Worm (Caenorhabditis elegans) whole organism, L4 larva: Measurements from ENCODE around the gene nspa-2.
A peak's percentile ranks its signal among the peaks of the same experiment; 100 is the strongest.

Source experiments
- D1046.2 ChIP-seq: fragments of 200-800 bp; sonication (Bioruptor generic); IDR thresholded peaks from 2 replicates; pipeline ENCODE4 v1.3.6; 2022; ENCODE audit warnings: missing genetic modification characterization, missing compliant biosample characterization
- F10B5.3 ChIP-seq: sonication (generic microtip); optimal IDR thresholded peaks from 2 replicates; lab custom pipeline; 2016; ENCODE audit warnings: mild to moderate bottlenecking, missing genetic modification characterization, missing compliant biosample characterization
- F26F4.8 ChIP-seq: fragments of 200-800 bp; sonication (Bioruptor generic); conservative IDR thresholded peaks from 2 replicates; pipeline ENCODE4 v1.3.6; 2022; ENCODE audit warnings: missing genetic modification characterization, missing compliant biosample characterization
- F44E2.7 ChIP-seq: fragments of 200-800 bp; sonication (Bioruptor generic); IDR thresholded peaks from 2 replicates; pipeline ENCODE4 v2.1.2; 2022; ENCODE audit warnings: missing genetic modification characterization, missing compliant biosample characterization
- R02D3.7 ChIP-seq: fragments of 150-350 bp; sonication (generic microtip); optimal IDR thresholded peaks from 3 replicates; lab custom pipeline; 2014; ENCODE audit warnings: missing biosample characterization, missing genetic modification characterization
- T20F7.1 ChIP-seq: fragments of 200-800 bp; sonication (Bioruptor generic); optimal IDR thresholded peaks from 2 replicates; lab custom pipeline; 2018; ENCODE audit warnings: mild to moderate bottlenecking, missing genetic modification characterization, missing compliant biosample characterization
- Y105C5A.15 ChIP-seq: fragments of 200-800 bp; sonication (Bioruptor generic); IDR thresholded peaks from 2 replicates; pipeline ENCODE4 v1.3.6; 2022; ENCODE audit warnings: missing genetic modification characterization, missing compliant biosample characterization
- Y75B8A.6 ChIP-seq: fragments of 200-800 bp; sonication (Bioruptor generic); IDR thresholded peaks from 2 replicates; pipeline ENCODE4 v1.3.6; 2022; ENCODE audit warnings: missing genetic modification reagents, missing genetic modification characterization, missing compliant biosample characterization
- ZK546.5 ChIP-seq, 2 experiments: sonication (generic microtip); optimal IDR thresholded peaks; 2 replicates each; lab custom pipeline; 2017; ENCODE audit warnings: missing biosample characterization in 2 of 2, missing genetic modification characterization in 2 of 2
- ama-1 ChIP-seq: fragments of 150-350 bp; optimal IDR thresholded peaks from 2 replicates; lab custom pipeline; 2014; ENCODE audit warnings: inconsistent platforms, mixed read lengths
- arid-1 ChIP-seq: fragments of 200-800 bp; sonication (Bioruptor generic); conservative IDR thresholded peaks from 2 replicates; pipeline ENCODE4 v1.3.6; 2022; ENCODE audit warnings: missing genetic modification reagents, missing genetic modification characterization, missing compliant biosample characterization
- attf-4 ChIP-seq: sonication (generic microtip); optimal IDR thresholded peaks from 3 replicates; lab custom pipeline; 2017; ENCODE audit warnings: missing biosample characterization, missing genetic modification characterization
- ceh-32 ChIP-seq: sonication (generic microtip); optimal IDR thresholded peaks from 2 replicates; lab custom pipeline; 2016; ENCODE audit warnings: mild to moderate bottlenecking, missing genetic modification characterization, missing compliant biosample characterization; ENCODE audit not compliant: poor library complexity
- daf-16 ChIP-seq, 3 experiments: sonication (generic microtip); optimal IDR thresholded peaks; 2 replicates each; lab custom pipeline; 2016 to 2017; ENCODE audit warnings: missing genetic modification characterization in 3 of 3, missing genetic modification reagents in 3 of 3, mild to moderate bottlenecking in 2 of 3, missing compliant biosample characterization in 2 of 3, missing biosample characterization in 1 of 3, moderate library complexity in 1 of 3
- dmd-6 ChIP-seq: fragments of 200-800 bp; sonication (Bioruptor generic); IDR thresholded peaks from 2 replicates; pipeline ENCODE4 v1.3.6; 2022; ENCODE audit warnings: missing genetic modification reagents, missing genetic modification characterization, missing compliant biosample characterization
- dmd-8 ChIP-seq: fragments of 200-800 bp; sonication (Bioruptor generic); IDR thresholded peaks from 2 replicates; pipeline ENCODE4 v1.3.6; 2022; ENCODE audit warnings: missing genetic modification characterization, missing compliant biosample characterization
- dmd-9 ChIP-seq: fragments of 200-800 bp; sonication (Bioruptor generic); IDR thresholded peaks from 2 replicates; pipeline ENCODE4 v1.3.6; 2022; ENCODE audit warnings: missing genetic modification reagents, missing genetic modification characterization, missing compliant biosample characterization
- duxl-1 ChIP-seq: sonication (generic microtip); optimal IDR thresholded peaks from 2 replicates; lab custom pipeline; 2016; ENCODE audit warnings: mild to moderate bottlenecking, missing genetic modification characterization, moderate library complexity, missing compliant biosample characterization; ENCODE audit not compliant: poor library complexity
- dve-1 ChIP-seq: sonication (generic microtip); optimal IDR thresholded peaks from 2 replicates; lab custom pipeline; 2017; ENCODE audit warnings: antibody characterized with exemption, mild to moderate bottlenecking, missing genetic modification characterization, missing compliant biosample characterization; ENCODE audit not compliant: insufficient read depth
- egl-27 ChIP-seq: sonication (generic microtip); optimal IDR thresholded peaks from 3 replicates; lab custom pipeline; 2017; ENCODE audit warnings: missing biosample characterization, missing genetic modification reagents, missing genetic modification characterization
- fos-1 ChIP-seq: fragments of 150-350 bp; optimal IDR thresholded peaks from 2 replicates; lab custom pipeline; 2014; ENCODE audit warnings: missing biosample characterization, missing genetic modification characterization
- gei-8 ChIP-seq: fragments of 200-800 bp; sonication (Bioruptor generic); optimal IDR thresholded peaks from 2 replicates; lab custom pipeline; 2018; ENCODE audit warnings: mild to moderate bottlenecking, missing genetic modification characterization, missing compliant biosample characterization
- hif-1 ChIP-seq, 2 experiments: sonication (generic microtip); optimal IDR thresholded peaks; 2 replicates each; lab custom pipeline; 2016 to 2017; ENCODE audit warnings: missing compliant biosample characterization in 2 of 2, missing genetic modification characterization in 2 of 2, missing genetic modification reagents in 2 of 2, missing genotype in 2 of 2, mild to moderate bottlenecking in 1 of 2
- hmg-1.1 ChIP-seq: fragments of 200-800 bp; sonication (Bioruptor generic); IDR thresholded peaks from 2 replicates; pipeline ENCODE4 v1.3.6; 2022; ENCODE audit warnings: missing genetic modification reagents, missing genetic modification characterization, missing compliant biosample characterization
- jun-1 ChIP-seq: fragments of 150-350 bp; optimal IDR thresholded peaks from 2 replicates; lab custom pipeline; 2014; ENCODE audit warnings: missing biosample characterization, missing genetic modification reagents, missing genetic modification characterization
- lin-13 ChIP-seq: fragments of 150-350 bp; optimal IDR thresholded peaks from 2 replicates; lab custom pipeline; 2014; ENCODE audit warnings: missing biosample characterization, missing genetic modification reagents, missing genetic modification characterization
- lin-29 ChIP-seq: fragments of 200-800 bp; sonication (Bioruptor generic); IDR thresholded peaks from 2 replicates; pipeline ENCODE4 v1.3.6; 2022; ENCODE audit warnings: missing genetic modification reagents, missing genetic modification characterization, missing compliant biosample characterization
- lin-38 ChIP-seq: fragments of 200-800 bp; sonication (Bioruptor generic); IDR thresholded peaks from 2 replicates; pipeline ENCODE4 v1.3.6; 2022; ENCODE audit warnings: missing genetic modification reagents, missing genetic modification characterization, missing compliant biosample characterization
- lir-3 ChIP-seq: sonication (generic microtip); optimal IDR thresholded peaks from 2 replicates; lab custom pipeline; 2016; ENCODE audit warnings: mild to moderate bottlenecking, missing genetic modification characterization, missing compliant biosample characterization
- madf-9 ChIP-seq: fragments of 200-800 bp; sonication (Bioruptor generic); conservative IDR thresholded peaks from 2 replicates; pipeline ENCODE4 v1.3.6; 2022; ENCODE audit warnings: missing genetic modification reagents, missing genetic modification characterization, missing compliant biosample characterization
- nhr-102 ChIP-seq: sonication (generic microtip); optimal IDR thresholded peaks from 2 replicates; lab custom pipeline; 2016; ENCODE audit warnings: mild to moderate bottlenecking, missing genetic modification characterization, moderate library complexity, missing compliant biosample characterization
- nhr-11 ChIP-seq: fragments of 150-350 bp; optimal IDR thresholded peaks from 2 replicates; lab custom pipeline; 2014; ENCODE audit warnings: missing biosample characterization, missing genetic modification characterization
- nhr-237 ChIP-seq: sonication (generic microtip); optimal IDR thresholded peaks from 2 replicates; lab custom pipeline; 2017; ENCODE audit warnings: missing biosample characterization, missing genetic modification characterization
- nhr-41 ChIP-seq: fragments of 200-800 bp; sonication (Bioruptor generic); IDR thresholded peaks from 2 replicates; pipeline ENCODE4 v1.3.6; 2022; ENCODE audit warnings: missing genetic modification reagents, missing genetic modification characterization, missing compliant biosample characterization
- nhr-6 ChIP-seq: fragments of 150-350 bp; optimal IDR thresholded peaks from 2 replicates; lab custom pipeline; 2014; ENCODE audit warnings: missing biosample characterization, missing genetic modification characterization
- nhr-76 ChIP-seq: fragments of 150-350 bp; optimal IDR thresholded peaks from 2 replicates; lab custom pipeline; 2014; ENCODE audit warnings: missing biosample characterization, missing genetic modification characterization
- sdz-12 ChIP-seq: fragments of 200-800 bp; sonication (Bioruptor generic); optimal IDR thresholded peaks from 2 replicates; lab custom pipeline; 2018; ENCODE audit warnings: mild to moderate bottlenecking, missing genetic modification characterization, missing compliant biosample characterization
- snpc-1.2 ChIP-seq: fragments of 200-800 bp; sonication (Bioruptor generic); IDR thresholded peaks from 2 replicates; pipeline ENCODE4 v1.3.6; 2022; ENCODE audit warnings: missing genetic modification reagents, missing genetic modification characterization, missing compliant biosample characterization
- snpc-4 ChIP-seq: fragments of 150-350 bp; optimal IDR thresholded peaks from 2 replicates; lab custom pipeline; 2014; ENCODE audit warnings: missing biosample characterization, missing genetic modification characterization
- spr-1 ChIP-seq: sonication (generic microtip); optimal IDR thresholded peaks from 2 replicates; lab custom pipeline; 2016; ENCODE audit warnings: mild to moderate bottlenecking, missing genetic modification characterization, missing compliant biosample characterization
- tag-97 ChIP-seq: fragments of 200-800 bp; sonication (Bioruptor generic); IDR thresholded peaks from 2 replicates; pipeline ENCODE4 v1.3.6; 2022; ENCODE audit warnings: missing genetic modification characterization, missing compliant biosample characterization
- unc-39 ChIP-seq: sonication (generic microtip); optimal IDR thresholded peaks from 2 replicates; lab custom pipeline; 2017; ENCODE audit warnings: missing biosample characterization, missing genetic modification characterization
- unc-62 ChIP-seq, 3 experiments: fragments of 150-350 bp in 1 of 3; sonication (generic microtip); optimal IDR thresholded peaks in 2 of 3; peaks in 1 of 3; 1 replicate in 1 of 3; 2 replicates in 2 of 3; lab custom pipeline; 2014 to 2017; ENCODE audit warnings: missing biosample characterization in 3 of 3, missing genetic modification characterization in 3 of 3, missing genetic modification reagents in 3 of 3, missing genotype in 1 of 3
- vab-7 ChIP-seq: fragments of 200-800 bp; sonication (Bioruptor generic); IDR thresholded peaks from 2 replicates; pipeline ENCODE4 v1.3.6; 2022; ENCODE audit warnings: missing genetic modification reagents, missing genetic modification characterization, missing compliant biosample characterization
- zag-1 ChIP-seq: fragments of 150-350 bp; optimal IDR thresholded peaks from 2 replicates; lab custom pipeline; 2014; ENCODE audit warnings: missing biosample characterization, missing genetic modification characterization

nspa-2 gene

DNA sequence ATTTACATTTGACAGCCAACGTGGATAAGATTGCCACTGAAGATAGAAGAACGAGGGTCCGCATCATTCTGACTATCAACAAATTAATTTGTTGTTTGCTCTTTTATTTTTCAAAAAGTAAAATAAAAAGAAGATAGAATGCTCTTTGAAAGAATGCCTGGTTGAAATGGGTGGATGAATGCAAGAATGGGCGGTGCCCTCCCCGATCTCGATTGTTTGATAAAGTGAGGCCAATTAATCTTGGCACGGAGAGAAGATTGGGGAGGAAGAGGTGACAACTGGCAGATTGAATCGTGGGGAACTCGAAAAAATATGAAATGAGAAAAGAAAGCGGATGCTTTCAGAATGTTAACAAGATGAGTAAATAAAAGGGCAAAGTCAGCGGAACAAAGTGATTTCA lies 19.5 kb upstream of the nspa-2 start, which contains the start of gene ZC412.3:
ZC412.3 (minus strand) TSS at position 183 of the 400 bp plus-strand sequence.
- TF ChIP-seq daf-16 (GFP tag; optimal IDR thresholded peaks at IDR 0.05; lab: Kevin White, UChicago): peak in 1 of 2 experiments; percentile 60
- TF ChIP-seq daf-16 (tag; optimal IDR thresholded peaks at IDR 0.05; lab: Kevin White, UChicago): no peak
- TF ChIP-seq nhr-76 (tag; lab: Kevin White, UChicago): no peak
- TF ChIP-seq nhr-11 (tag; lab: Kevin White, UChicago): peak; percentile 37
- peak in 1 of 2 experiments; percentile 10 for TF ChIP-seq unc-62 (GFP tag; optimal IDR thresholded peaks at IDR 0.05 in 1 of 2; lab: Kevin White, UChicago)
- no peak for TF ChIP-seq unc-62 (tag; optimal IDR thresholded peaks at IDR 0.05; lab: Kevin White, UChicago)

DNA sequence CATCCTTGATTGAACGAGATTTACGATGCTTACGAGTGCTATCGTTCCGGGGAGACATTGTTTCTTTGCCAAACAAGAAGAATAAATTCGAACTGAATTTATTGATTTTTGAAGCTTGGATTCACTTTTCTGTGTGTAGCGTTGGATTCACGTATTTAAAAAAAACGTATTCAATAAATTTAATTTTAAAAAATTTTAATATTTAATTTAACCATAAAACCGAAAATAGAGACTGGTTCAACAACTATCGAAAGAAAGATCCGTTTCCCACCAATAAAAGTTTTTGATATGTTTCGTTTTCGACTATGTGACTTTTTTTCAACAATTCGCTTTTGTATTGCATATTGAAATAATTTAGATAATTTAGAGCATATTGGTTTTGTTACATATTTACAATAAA lies 15.5 kb upstream of the nspa-2 start, which contains the start of gene ZC412.5:
ZC412.5 (minus strand) TSS at position 101 of the 400 bp plus-strand sequence.
- TF ChIP-seq dmd-8 (GFP tag; lab: Robert Waterston, UW): no peak
- no peak for TF ChIP-seq fos-1 (tag; lab: Kevin White, UChicago)
- TF ChIP-seq lin-13: no peak
- TF ChIP-seq ama-1 (lab: Kevin White, UChicago): no peak
- TF ChIP-seq sdz-12 (GFP tag; lab: Kevin White, UChicago): no peak
- TF ChIP-seq R02D3.7: no peak
- no peak for TF ChIP-seq daf-16 (GFP tag; optimal IDR thresholded peaks at IDR 0.05; lab: Kevin White, UChicago)
- TF ChIP-seq daf-16 (tag; optimal IDR thresholded peaks at IDR 0.05; lab: Kevin White, UChicago): no peak
- no peak for TF ChIP-seq hmg-1.1 (GFP tag; lab: Robert Waterston, UW)
- TF ChIP-seq F26F4.8 (GFP tag; lab: Robert Waterston, UW): no peak
- TF ChIP-seq unc-62 (GFP tag; optimal IDR thresholded peaks at IDR 0.05 in 1 of 2; lab: Kevin White, UChicago): no peak
- TF ChIP-seq unc-62 (tag; optimal IDR thresholded peaks at IDR 0.05; lab: Kevin White, UChicago): no peak
- TF ChIP-seq egl-27 (tag; lab: Kevin White, UChicago): no peak
- TF ChIP-seq dmd-6 (GFP tag; lab: Robert Waterston, UW): no peak
- TF ChIP-seq nhr-102: no peak

DNA sequence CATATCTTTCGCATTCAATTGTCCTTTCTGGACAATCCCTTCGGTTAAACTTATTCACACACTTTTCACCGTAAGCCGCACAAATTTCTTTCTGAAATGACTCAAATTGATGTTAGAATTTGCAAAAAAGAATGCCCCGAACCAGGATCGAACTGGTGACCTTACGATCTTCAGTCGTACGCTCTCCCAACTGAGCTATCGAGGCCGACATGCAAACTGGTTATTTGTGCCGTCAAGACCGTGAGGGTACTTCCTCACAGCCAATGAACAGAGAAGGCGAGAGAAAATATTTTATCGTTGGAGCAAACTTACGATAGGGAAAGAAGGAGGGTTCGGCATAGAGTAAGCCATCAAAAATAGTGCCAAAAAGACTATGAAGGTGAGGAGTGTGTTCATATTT lies 14.6 kb upstream of the nspa-2 start:
- TF ChIP-seq spr-1: no peak
- no peak for TF ChIP-seq dve-1 (tag; lab: Kevin White, UChicago)
- TF ChIP-seq nhr-11 (tag; lab: Kevin White, UChicago): no peak
- TF ChIP-seq lin-29 (GFP tag; lab: Robert Waterston, UW): no peak
- TF ChIP-seq attf-4 (tag; lab: Kevin White, UChicago): no peak
- TF ChIP-seq dmd-9 (GFP tag; lab: Robert Waterston, UW): no peak
- no peak for TF ChIP-seq hif-1 (tag; optimal IDR thresholded peaks at IDR 0.05; lab: Kevin White, UChicago)
- TF ChIP-seq zag-1 (tag; lab: Kevin White, UChicago): no peak
- TF ChIP-seq jun-1 (tag; lab: Kevin White, UChicago): no peak
- TF ChIP-seq unc-62 (GFP tag; optimal IDR thresholded peaks at IDR 0.05 in 1 of 2; lab: Kevin White, UChicago): no peak
- no peak for TF ChIP-seq unc-62 (tag; optimal IDR thresholded peaks at IDR 0.05; lab: Kevin White, UChicago)
- no peak for TF ChIP-seq nhr-6 (tag; lab: Kevin White, UChicago)
- TF ChIP-seq D1046.2 (GFP tag; lab: Robert Waterston, UW): no peak
- no peak for TF ChIP-seq ama-1 (lab: Kevin White, UChicago)
- TF ChIP-seq unc-39: no peak
- no peak for TF ChIP-seq gei-8
- no peak for TF ChIP-seq ceh-32 (tag; lab: Kevin White, UChicago)
- TF ChIP-seq hmg-1.1 (GFP tag; lab: Robert Waterston, UW): peak; percentile 74
- no peak for TF ChIP-seq Y105C5A.15 (GFP tag; lab: Robert Waterston, UW)
- TF ChIP-seq arid-1 (GFP tag; lab: Robert Waterston, UW): no peak
- no peak for TF ChIP-seq tag-97
- no peak for TF ChIP-seq lir-3 (tag; lab: Kevin White, UChicago)
- TF ChIP-seq nhr-76 (tag; lab: Kevin White, UChicago): no peak
- peak; percentile 63 for TF ChIP-seq duxl-1 (tag; lab: Kevin White, UChicago)
- TF ChIP-seq lin-38 (GFP tag; lab: Robert Waterston, UW): no peak
- TF ChIP-seq snpc-1.2: no peak; the same call in 1 of the 2 replicates
- TF ChIP-seq vab-7: peak; percentile 48; the same call in 1 of the 2 replicates
- TF ChIP-seq snpc-4 (tag; lab: Kevin White, UChicago): peak; percentile 91
- TF ChIP-seq Y75B8A.6 (GFP tag; lab: Robert Waterston, UW): no peak
- TF ChIP-seq nhr-102: no peak
- TF ChIP-seq nhr-41 (GFP tag; lab: Robert Waterston, UW): no peak
- no peak for TF ChIP-seq F44E2.7 (GFP tag; lab: Robert Waterston, UW)
- TF ChIP-seq T20F7.1: no peak
- TF ChIP-seq ZK546.5 (tag; optimal IDR thresholded peaks at IDR 0.05; lab: Kevin White, UChicago): no peak
- no peak for TF ChIP-seq madf-9
- TF ChIP-seq F10B5.3 (tag; lab: Kevin White, UChicago): peak; percentile 1
- TF ChIP-seq nhr-237: no peak
